Worm (Caenorhabditis elegans) whole organism, early embryonic: Measurements from ENCODE around the gene lin-52.

ENCODE experiments used
- ama-1 ChIP-seq: fragments of 150-350 bp; optimal IDR thresholded peaks from 2 replicates; lab custom pipeline; 2014
- hmbx-1 ChIP-seq: sonication (generic microtip); optimal IDR thresholded peaks from 2 replicates; lab custom pipeline; 2016; ENCODE audit warnings: mild to moderate bottlenecking, missing genetic modification characterization, missing compliant biosample characterization
- hmg-4 ChIP-seq: fragments of 200-800 bp; sonication (Bioruptor generic); optimal IDR thresholded peaks from 2 replicates; lab custom pipeline; 2018; ENCODE audit warnings: mild to moderate bottlenecking, missing genetic modification characterization, missing compliant biosample characterization
- pes-1 ChIP-seq: fragments of 200-800 bp; sonication (Bioruptor generic); IDR thresholded peaks from 2 replicates; pipeline ENCODE4 v1.3.6; 2022; ENCODE audit warnings: missing genetic modification reagents, missing genetic modification characterization, missing compliant biosample characterization
- tbx-11 ChIP-seq: fragments of 200-800 bp; sonication (Bioruptor generic); IDR thresholded peaks from 2 replicates; pipeline ENCODE4 v1.3.6; 2022; ENCODE audit warnings: missing genetic modification characterization, missing compliant biosample characterization
- tra-4 ChIP-seq: sonication (generic microtip); optimal IDR thresholded peaks from 2 replicates; lab custom pipeline; 2017; ENCODE audit warnings: missing genetic modification characterization, missing compliant biosample characterization

DNA sequence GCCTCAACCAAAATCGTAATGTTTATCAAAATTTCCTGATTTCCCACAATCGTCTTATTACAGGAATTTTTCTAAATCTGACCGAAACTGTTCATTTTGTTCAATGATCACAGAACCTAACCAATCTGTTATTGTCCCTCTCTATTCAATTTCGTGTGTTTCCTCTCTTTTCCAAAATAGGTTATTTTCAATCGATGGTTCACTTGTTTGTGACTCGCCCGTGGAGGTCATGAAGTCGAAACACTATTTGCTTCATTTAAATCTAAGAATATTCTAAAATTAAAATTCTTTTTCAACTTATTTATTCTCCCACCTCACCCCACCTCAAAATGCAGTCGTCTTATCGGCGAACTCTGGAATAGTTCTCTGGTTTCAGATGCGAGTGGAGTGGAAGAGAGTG lies 26.3 kb upstream of the lin-52 start:
- TF ChIP-seq ama-1 (lab: Kevin White, UChicago), result no peak
- no peak for TF ChIP-seq hmg-4 (GFP tag; lab: Kevin White, UChicago)
- no peak for TF ChIP-seq tbx-11 (GFP tag; lab: Robert Waterston, UW)
- no peak for TF ChIP-seq pes-1 (GFP tag; lab: Robert Waterston, UW)
- TF ChIP-seq tra-4 (tag; lab: Kevin White, UChicago), result no peak
- TF ChIP-seq hmbx-1 (tag; lab: Kevin White, UChicago), result no peak
